Worm (Caenorhabditis elegans) whole organism, L4 larva: ENCODE data around the gene acs-4.

Experiments used
- F10B5.3 ChIP-seq: sonication (generic microtip); optimal IDR thresholded peaks from 2 replicates; lab custom pipeline; 2016; ENCODE audit warnings: mild to moderate bottlenecking, missing genetic modification characterization, missing compliant biosample characterization
- F26F4.8 ChIP-seq: fragments of 200-800 bp; sonication (Bioruptor generic); conservative IDR thresholded peaks from 2 replicates; pipeline ENCODE4 v1.3.6; 2022; ENCODE audit warnings: missing genetic modification characterization, missing compliant biosample characterization
- Y48G9A.11 ChIP-seq: fragments of 200-800 bp; sonication (Bioruptor generic); IDR thresholded peaks from 2 replicates; pipeline ENCODE4 v1.3.6; 2022; ENCODE audit warnings: missing genetic modification reagents, missing genetic modification characterization, missing compliant biosample characterization
- Y75B8A.6 ChIP-seq: fragments of 200-800 bp; sonication (Bioruptor generic); IDR thresholded peaks from 2 replicates; pipeline ENCODE4 v1.3.6; 2022; ENCODE audit warnings: missing genetic modification reagents, missing genetic modification characterization, missing compliant biosample characterization
- aly-2 ChIP-seq: sonication (generic microtip); optimal IDR thresholded peaks from 2 replicates; lab custom pipeline; 2018; ENCODE audit warnings: missing biosample characterization, missing genetic modification characterization
- ama-1 ChIP-seq: fragments of 150-350 bp; optimal IDR thresholded peaks from 2 replicates; lab custom pipeline; 2014; ENCODE audit warnings: inconsistent platforms, mixed read lengths
- attf-4 ChIP-seq: sonication (generic microtip); optimal IDR thresholded peaks from 3 replicates; lab custom pipeline; 2017; ENCODE audit warnings: missing biosample characterization, missing genetic modification characterization
- ceh-28 ChIP-seq: fragments of 150-350 bp; optimal IDR thresholded peaks from 2 replicates; lab custom pipeline; 2014; ENCODE audit warnings: missing biosample characterization, missing genetic modification reagents, missing genetic modification characterization
- cey-2 ChIP-seq: sonication (generic microtip); optimal IDR thresholded peaks from 3 replicates; lab custom pipeline; 2017; ENCODE audit warnings: missing genetic modification characterization, mild to moderate bottlenecking, missing compliant biosample characterization, antibody characterized with exemption, borderline replicate concordance; ENCODE audit not compliant: insufficient read depth
- ctbp-1 ChIP-seq: fragments of 200-800 bp; sonication (Bioruptor generic); IDR thresholded peaks from 2 replicates; pipeline ENCODE4 v1.3.6; 2022; ENCODE audit warnings: missing genetic modification reagents, missing genetic modification characterization, missing compliant biosample characterization
- daf-12 ChIP-seq: fragments of 150-350 bp; optimal IDR thresholded peaks from 2 replicates; lab custom pipeline; 2014; ENCODE audit warnings: missing biosample characterization, missing genetic modification reagents, missing genetic modification characterization
- daf-16 ChIP-seq, 3 experiments: sonication (generic microtip); optimal IDR thresholded peaks; 2 replicates each; lab custom pipeline; 2016 to 2017; ENCODE audit warnings: missing genetic modification characterization in 3 of 3, missing genetic modification reagents in 3 of 3, mild to moderate bottlenecking in 2 of 3, missing compliant biosample characterization in 2 of 3, missing biosample characterization in 1 of 3, moderate library complexity in 1 of 3
- daf-19 ChIP-seq: fragments of 200-800 bp; sonication (Bioruptor generic); conservative IDR thresholded peaks from 2 replicates; pipeline ENCODE4 v1.3.6; 2022; ENCODE audit warnings: missing genetic modification characterization, missing compliant biosample characterization
- daf-8 ChIP-seq: fragments of 200-800 bp; sonication (Bioruptor generic); IDR thresholded peaks from 2 replicates; pipeline ENCODE4 v1.3.6; 2022; ENCODE audit warnings: missing genetic modification characterization, missing compliant biosample characterization
- dmd-9 ChIP-seq: fragments of 200-800 bp; sonication (Bioruptor generic); IDR thresholded peaks from 2 replicates; pipeline ENCODE4 v1.3.6; 2022; ENCODE audit warnings: missing genetic modification reagents, missing genetic modification characterization, missing compliant biosample characterization
- dpl-1 ChIP-seq: fragments of 150-350 bp; optimal IDR thresholded peaks from 2 replicates; lab custom pipeline; 2014; ENCODE audit warnings: missing biosample characterization, missing genetic modification reagents, missing genetic modification characterization
- egl-27 ChIP-seq: sonication (generic microtip); optimal IDR thresholded peaks from 3 replicates; lab custom pipeline; 2017; ENCODE audit warnings: missing biosample characterization, missing genetic modification reagents, missing genetic modification characterization
- egl-43 ChIP-seq: fragments of 200-800 bp; sonication (Bioruptor generic); IDR thresholded peaks from 2 replicates; pipeline ENCODE4 v1.3.6; 2022; ENCODE audit warnings: missing genetic modification reagents, missing genetic modification characterization, missing compliant biosample characterization
- fkh-10 ChIP-seq: fragments of 150-350 bp; optimal IDR thresholded peaks from 2 replicates; lab custom pipeline; 2014; ENCODE audit warnings: missing biosample characterization, missing genetic modification reagents, missing genetic modification characterization
- gei-8 ChIP-seq: fragments of 200-800 bp; sonication (Bioruptor generic); optimal IDR thresholded peaks from 2 replicates; lab custom pipeline; 2018; ENCODE audit warnings: mild to moderate bottlenecking, missing genetic modification characterization, missing compliant biosample characterization
- hlh-11 ChIP-seq: fragments of 200-800 bp; sonication (Bioruptor generic); optimal IDR thresholded peaks from 2 replicates; lab custom pipeline; 2018; ENCODE audit warnings: mild to moderate bottlenecking, missing genetic modification characterization, missing compliant biosample characterization
- lin-1 ChIP-seq: fragments of 200-800 bp; sonication (Bioruptor generic); IDR thresholded peaks from 2 replicates; pipeline ENCODE4 v1.3.6; 2022; ENCODE audit warnings: missing genetic modification reagents, missing genetic modification characterization, missing compliant biosample characterization
- lin-29 ChIP-seq: fragments of 200-800 bp; sonication (Bioruptor generic); IDR thresholded peaks from 2 replicates; pipeline ENCODE4 v1.3.6; 2022; ENCODE audit warnings: missing genetic modification reagents, missing genetic modification characterization, missing compliant biosample characterization
- lin-38 ChIP-seq: fragments of 200-800 bp; sonication (Bioruptor generic); IDR thresholded peaks from 2 replicates; pipeline ENCODE4 v1.3.6; 2022; ENCODE audit warnings: missing genetic modification reagents, missing genetic modification characterization, missing compliant biosample characterization
- lin-39 ChIP-seq: fragments of 150-350 bp; optimal IDR thresholded peaks from 2 replicates; lab custom pipeline; 2014; ENCODE audit warnings: missing biosample characterization, missing genetic modification reagents, missing genetic modification characterization
- lir-3 ChIP-seq: sonication (generic microtip); optimal IDR thresholded peaks from 2 replicates; lab custom pipeline; 2016; ENCODE audit warnings: mild to moderate bottlenecking, missing genetic modification characterization, missing compliant biosample characterization
- lsy-2 ChIP-seq, 2 experiments: fragments of 150-350 bp in 1 of 2; sonication (generic microtip) in 1 of 2; optimal IDR thresholded peaks; 2 replicates each; lab custom pipeline; 2014 to 2017; ENCODE audit warnings: missing biosample characterization in 2 of 2, missing genetic modification characterization in 2 of 2
- madf-9 ChIP-seq: fragments of 200-800 bp; sonication (Bioruptor generic); conservative IDR thresholded peaks from 2 replicates; pipeline ENCODE4 v1.3.6; 2022; ENCODE audit warnings: missing genetic modification reagents, missing genetic modification characterization, missing compliant biosample characterization
- mdl-1 ChIP-seq, 2 experiments: fragments of 150-350 bp in 1 of 2; sonication (generic microtip) in 1 of 2; optimal IDR thresholded peaks; 2 replicates each; lab custom pipeline; 2014 to 2017; ENCODE audit warnings: missing biosample characterization in 2 of 2, missing genetic modification characterization in 2 of 2
- mdt-29 ChIP-seq: fragments of 200-800 bp; sonication (Bioruptor generic); IDR thresholded peaks from 2 replicates; pipeline ENCODE4 v1.3.6; 2022; ENCODE audit warnings: missing genetic modification reagents, missing genetic modification characterization, missing compliant biosample characterization
- mes-2 ChIP-seq: sonication (generic microtip); optimal IDR thresholded peaks from 2 replicates; lab custom pipeline; 2016; ENCODE audit warnings: missing genotype, mild to moderate bottlenecking, missing genetic modification characterization, missing compliant biosample characterization; ENCODE audit not compliant: poor library complexity, severe bottlenecking
- mxl-3 ChIP-seq: fragments of 200-800 bp; sonication (Bioruptor generic); optimal IDR thresholded peaks from 2 replicates; lab custom pipeline; 2018; ENCODE audit warnings: mild to moderate bottlenecking, missing genetic modification characterization, missing compliant biosample characterization
- nhr-10 ChIP-seq: fragments of 150-350 bp; optimal IDR thresholded peaks from 2 replicates; lab custom pipeline; 2014; ENCODE audit warnings: missing biosample characterization, missing genetic modification characterization
- nhr-11 ChIP-seq: fragments of 150-350 bp; optimal IDR thresholded peaks from 2 replicates; lab custom pipeline; 2014; ENCODE audit warnings: missing biosample characterization, missing genetic modification characterization
- nhr-28 ChIP-seq: fragments of 150-350 bp; optimal IDR thresholded peaks from 2 replicates; lab custom pipeline; 2014; ENCODE audit warnings: missing biosample characterization, missing genetic modification characterization
- nhr-41 ChIP-seq: fragments of 200-800 bp; sonication (Bioruptor generic); IDR thresholded peaks from 2 replicates; pipeline ENCODE4 v1.3.6; 2022; ENCODE audit warnings: missing genetic modification reagents, missing genetic modification characterization, missing compliant biosample characterization
- pqm-1 ChIP-seq: sonication (generic microtip); optimal IDR thresholded peaks from 2 replicates; lab custom pipeline; 2017; ENCODE audit warnings: missing biosample characterization, missing genetic modification characterization
- saeg-2 ChIP-seq: fragments of 200-800 bp; sonication (Bioruptor generic); IDR thresholded peaks from 2 replicates; pipeline ENCODE4 v1.3.6; 2022; ENCODE audit warnings: missing genetic modification reagents, missing genetic modification characterization, missing compliant biosample characterization
- sdz-12 ChIP-seq: fragments of 200-800 bp; sonication (Bioruptor generic); optimal IDR thresholded peaks from 2 replicates; lab custom pipeline; 2018; ENCODE audit warnings: mild to moderate bottlenecking, missing genetic modification characterization, missing compliant biosample characterization
- snpc-1.2 ChIP-seq: fragments of 200-800 bp; sonication (Bioruptor generic); IDR thresholded peaks from 2 replicates; pipeline ENCODE4 v1.3.6; 2022; ENCODE audit warnings: missing genetic modification reagents, missing genetic modification characterization, missing compliant biosample characterization
- snpc-4 ChIP-seq: fragments of 150-350 bp; optimal IDR thresholded peaks from 2 replicates; lab custom pipeline; 2014; ENCODE audit warnings: missing biosample characterization, missing genetic modification characterization
- spr-1 ChIP-seq: sonication (generic microtip); optimal IDR thresholded peaks from 2 replicates; lab custom pipeline; 2016; ENCODE audit warnings: mild to moderate bottlenecking, missing genetic modification characterization, missing compliant biosample characterization
- spr-3 ChIP-seq: fragments of 200-800 bp; sonication (Bioruptor generic); optimal IDR thresholded peaks from 2 replicates; lab custom pipeline; 2018; ENCODE audit warnings: mild to moderate bottlenecking, missing genetic modification characterization, missing compliant biosample characterization
- tra-1 ChIP-seq: fragments of 200-800 bp; sonication (Bioruptor generic); IDR thresholded peaks from 2 replicates; pipeline ENCODE4 v1.3.6; 2022; ENCODE audit warnings: missing genetic modification reagents, missing genetic modification characterization, missing compliant biosample characterization
- unc-130 ChIP-seq: sonication (generic microtip); optimal IDR thresholded peaks from 2 replicates; lab custom pipeline; 2016; ENCODE audit warnings: missing genetic modification reagents, missing genetic modification characterization, missing compliant biosample characterization
- vab-7 ChIP-seq: fragments of 200-800 bp; sonication (Bioruptor generic); IDR thresholded peaks from 2 replicates; pipeline ENCODE4 v1.3.6; 2022; ENCODE audit warnings: missing genetic modification reagents, missing genetic modification characterization, missing compliant biosample characterization
- zag-1 ChIP-seq: fragments of 150-350 bp; optimal IDR thresholded peaks from 2 replicates; lab custom pipeline; 2014; ENCODE audit warnings: missing biosample characterization, missing genetic modification characterization
- zip-11 ChIP-seq: fragments of 200-800 bp; sonication (Bioruptor generic); IDR thresholded peaks from 2 replicates; pipeline ENCODE4 v1.3.6; 2022; ENCODE audit warnings: missing genetic modification characterization, missing compliant biosample characterization
- zip-2 ChIP-seq: fragments of 150-350 bp; optimal IDR thresholded peaks from 2 replicates; lab custom pipeline; 2014; ENCODE audit warnings: missing biosample characterization, missing genetic modification characterization
- ztf-7 ChIP-seq: fragments of 150-350 bp; optimal IDR thresholded peaks from 2 replicates; lab custom pipeline; 2014; ENCODE audit warnings: missing biosample characterization, missing genetic modification characterization

Gene acs-4

ce11 chrIII:7162065-7162762, 5.4 kb upstream of the acs-4 start, which contains the start of the genes syf-2 and K04G7.1 (continued):
- no peak for TF ChIP-seq egl-27 (tag; lab: Kevin White, UChicago)
- no peak for TF ChIP-seq zip-11 (GFP tag; lab: Robert Waterston, UW)
- TF ChIP-seq daf-16 (GFP tag; optimal IDR thresholded peaks at IDR 0.05; lab: Kevin White, UChicago): peak; percentile 14 to 26
- peak; percentile 65 for TF ChIP-seq daf-16 (tag; optimal IDR thresholded peaks at IDR 0.05; lab: Kevin White, UChicago)
- peak; percentile 2 for TF ChIP-seq zag-1 (tag; lab: Kevin White, UChicago)
- TF ChIP-seq aly-2 (tag; lab: Kevin White, UChicago): no peak
- no peak for TF ChIP-seq attf-4
- no peak for TF ChIP-seq lir-3 (tag; lab: Kevin White, UChicago)
- TF ChIP-seq mxl-3 (GFP tag; lab: Kevin White, UChicago): peak; percentile 27
- peak; percentile 17 for TF ChIP-seq ztf-7 (tag; lab: Kevin White, UChicago)
- TF ChIP-seq daf-12 (tag; lab: Kevin White, UChicago): no peak
- no peak for TF ChIP-seq ceh-28
- peak; percentile 95 for TF ChIP-seq dpl-1
- peak in 1 of 2 experiments; percentile 48 for TF ChIP-seq mdl-1 (tag; optimal IDR thresholded peaks at IDR 0.05; lab: Kevin White, UChicago)
- peak; percentile 85 for TF ChIP-seq nhr-11 (tag; lab: Kevin White, UChicago)
- TF ChIP-seq nhr-10: no peak
- TF ChIP-seq F10B5.3: no peak
- TF ChIP-seq egl-43 (GFP tag; lab: Robert Waterston, UW): peak; percentile 67; the same call in 1 of the 2 replicates
- 0 out of 2 replicates have a peak, but pooled peaks have one; percentile 57 for TF ChIP-seq tra-1 (GFP tag; lab: Robert Waterston, UW)
- no peak for TF ChIP-seq Y75B8A.6 (GFP tag; lab: Robert Waterston, UW)
- TF ChIP-seq unc-130 (GFP tag; lab: Kevin White, UChicago): peak; percentile 76
- TF ChIP-seq vab-7 (GFP tag; lab: Robert Waterston, UW): peak; percentile 47; the same call in 1 of the 2 replicates
- peak; percentile 45; the same call in 1 of the 2 replicates for TF ChIP-seq mdt-29
- TF ChIP-seq fkh-10: peak; percentile 88
- peak; percentile 23 for TF ChIP-seq spr-1
- TF ChIP-seq spr-3 (GFP tag; lab: Kevin White, UChicago): no peak
- peak; percentile 74; the same call in 1 of the 2 replicates for TF ChIP-seq saeg-2 (GFP tag; lab: Robert Waterston, UW)
- TF ChIP-seq daf-19: no peak
- no peak for TF ChIP-seq nhr-41 (GFP tag; lab: Robert Waterston, UW)
- TF ChIP-seq ctbp-1: peak; percentile 53; the same call in 1 of the 2 replicates
- peak; percentile 42; the same call in 1 of the 2 replicates for TF ChIP-seq madf-9 (GFP tag; lab: Robert Waterston, UW)
- peak; percentile 63 for TF ChIP-seq lin-1 (GFP tag; lab: Robert Waterston, UW)
- TF ChIP-seq pqm-1 (tag; lab: Kevin White, UChicago): no peak
- no peak for TF ChIP-seq gei-8 (GFP tag; lab: Kevin White, UChicago)
- no peak for TF ChIP-seq ama-1 (lab: Kevin White, UChicago)
- no peak for TF ChIP-seq lin-39 (tag; lab: Kevin White, UChicago)
- TF ChIP-seq lsy-2 (tag; optimal IDR thresholded peaks at IDR 0.05; lab: Kevin White, UChicago): peak; percentile 47 to 96
- TF ChIP-seq zip-2 (tag; lab: Kevin White, UChicago): no peak
- no peak for TF ChIP-seq snpc-4 (tag; lab: Kevin White, UChicago)
- no peak for TF ChIP-seq snpc-1.2
- no peak for TF ChIP-seq cey-2 (tag; lab: Kevin White, UChicago)
- TF ChIP-seq Y48G9A.11: 0 out of 2 replicates have a peak, but pooled peaks have one; percentile 37
- TF ChIP-seq daf-8 (GFP tag; lab: Robert Waterston, UW): no peak
- no peak for TF ChIP-seq sdz-12 (GFP tag; lab: Kevin White, UChicago)
- peak; percentile 91 for TF ChIP-seq hlh-11 (tag; lab: Kevin White, UChicago)
- no peak for TF ChIP-seq lin-29 (GFP tag; lab: Robert Waterston, UW)
- TF ChIP-seq dmd-9 (GFP tag; lab: Robert Waterston, UW): peak; percentile 77
- TF ChIP-seq lin-38 (GFP tag; lab: Robert Waterston, UW): peak; percentile 91
- TF ChIP-seq F26F4.8 (GFP tag; lab: Robert Waterston, UW): no peak
- TF ChIP-seq mes-2 (tag; lab: Kevin White, UChicago): peak; percentile 91
- peak; percentile 76 for TF ChIP-seq nhr-28 (tag; lab: Kevin White, UChicago)
